Fruit fly (Drosophila melanogaster) whole organism, embryonic: ENCODE measurements around the gene dati.
A peak's percentile ranks its signal among the peaks of the same experiment; 100 is the strongest.

Source experiments
- CG10267 ChIP-seq: fragments of 200-800 bp; sonication (Bioruptor generic); optimal IDR thresholded peaks from 2 replicates; lab custom pipeline; 2018; ENCODE audit warnings: missing biosample characterization, mild to moderate bottlenecking, missing genetic modification characterization, moderate library complexity
- CG10462 ChIP-seq: fragments of 200-800 bp; sonication (Bioruptor generic); optimal IDR thresholded peaks from 2 replicates; lab custom pipeline; 2016; ENCODE audit warnings: missing biosample characterization, missing genetic modification characterization
- CG11093 ChIP-seq: fragments of 200-800 bp; sonication (Bioruptor generic); IDR thresholded peaks from 3 replicates; pipeline ENCODE4 v1.3.6; 2022; ENCODE audit warnings: missing biosample characterization, missing genetic modification characterization
- CG12219 ChIP-seq: fragments of 200-800 bp; sonication (Bioruptor generic); optimal IDR thresholded peaks from 3 replicates; lab custom pipeline; 2018; ENCODE audit warnings: missing biosample characterization, mild to moderate bottlenecking, missing genetic modification characterization
- CG12769 ChIP-seq: fragments of 200-800 bp; sonication (Bioruptor generic); optimal IDR thresholded peaks from 2 replicates; lab custom pipeline; 2019; ENCODE audit warnings: missing biosample characterization, mild to moderate bottlenecking, missing genetic modification characterization, moderate library complexity
- CG15269 ChIP-seq: fragments of 200-800 bp; sonication (Bioruptor generic); optimal IDR thresholded peaks from 2 replicates; lab custom pipeline; 2018; ENCODE audit warnings: missing biosample characterization, mild to moderate bottlenecking, missing genetic modification characterization, moderate library complexity
- CG16813 ChIP-seq: fragments of 200-800 bp; sonication (Bioruptor generic); IDR thresholded peaks from 3 replicates; pipeline ENCODE4 v1.3.6; 2022; ENCODE audit warnings: missing biosample characterization, missing genetic modification characterization; ENCODE audit not compliant: partially characterized antibody
- CG16815 ChIP-seq: fragments of 200-800 bp; sonication (Bioruptor generic); optimal IDR thresholded peaks from 3 replicates; lab custom pipeline; 2017; ENCODE audit warnings: missing biosample characterization, mild to moderate bottlenecking, missing genetic modification characterization
- CG17328 ChIP-seq: fragments of 200-800 bp; sonication (Bioruptor generic); IDR thresholded peaks from 2 replicates; pipeline ENCODE4 v1.3.6; 2022; ENCODE audit warnings: missing biosample characterization, missing genetic modification characterization
- CG18476 ChIP-seq: fragments of 200-800 bp; sonication (Bioruptor generic); optimal IDR thresholded peaks from 2 replicates; lab custom pipeline; 2016; ENCODE audit warnings: missing biosample characterization, mild to moderate bottlenecking, missing genetic modification characterization
- CG18619 ChIP-seq: fragments of 200-800 bp; sonication (Bioruptor generic); optimal IDR thresholded peaks from 3 replicates; lab custom pipeline; 2017; ENCODE audit warnings: missing biosample characterization, mild to moderate bottlenecking, missing genetic modification characterization
- CG3163 ChIP-seq: fragments of 200-800 bp; sonication (Bioruptor generic); optimal IDR thresholded peaks from 3 replicates; lab custom pipeline; 2016; ENCODE audit warnings: missing biosample characterization, missing genetic modification characterization
- CG33213 ChIP-seq: fragments of 200-800 bp; sonication (Bioruptor generic); optimal IDR thresholded peaks from 3 replicates; lab custom pipeline; 2016; ENCODE audit warnings: missing biosample characterization, missing genetic modification characterization
- CG4282 ChIP-seq: fragments of 200-800 bp; sonication (Bioruptor generic); optimal IDR thresholded peaks from 2 replicates; lab custom pipeline; 2016; ENCODE audit warnings: missing biosample characterization, missing genetic modification characterization
- CG4404 ChIP-seq: fragments of 200-800 bp; sonication (Bioruptor generic); IDR thresholded peaks from 2 replicates; pipeline ENCODE4 v1.3.6; 2022; ENCODE audit warnings: missing biosample characterization, missing genetic modification characterization
- CG4707 ChIP-seq: fragments of 200-800 bp; sonication (Bioruptor generic); optimal IDR thresholded peaks from 2 replicates; lab custom pipeline; 2018; ENCODE audit warnings: missing biosample characterization, mild to moderate bottlenecking, missing genetic modification characterization, moderate library complexity
- CG6254 ChIP-seq: fragments of 200-800 bp; sonication (Bioruptor generic); optimal IDR thresholded peaks from 3 replicates; lab custom pipeline; 2017; ENCODE audit warnings: mild to moderate bottlenecking, missing biosample characterization, missing genetic modification reagents, missing genetic modification characterization
- CG6765 ChIP-seq: fragments of 200-800 bp; sonication (Bioruptor generic); optimal IDR thresholded peaks from 3 replicates; lab custom pipeline; 2017; ENCODE audit warnings: missing biosample characterization, mild to moderate bottlenecking, missing genetic modification characterization
- CG7839 ChIP-seq: fragments of 200-800 bp; sonication (Bioruptor generic); optimal IDR thresholded peaks from 3 replicates; lab custom pipeline; 2018; ENCODE audit warnings: missing biosample characterization, mild to moderate bottlenecking, missing genetic modification characterization, moderate library complexity
- CG7963 ChIP-seq: fragments of 200-800 bp; sonication (Bioruptor generic); IDR thresholded peaks from 3 replicates; pipeline ENCODE4 v1.3.6; 2022; ENCODE audit warnings: missing biosample characterization, missing genetic modification characterization; ENCODE audit not compliant: partially characterized antibody
- CG8281 ChIP-seq: fragments of 200-800 bp; sonication (Bioruptor generic); optimal IDR thresholded peaks from 2 replicates; lab custom pipeline; 2018; ENCODE audit warnings: missing biosample characterization, mild to moderate bottlenecking, missing genetic modification characterization, moderate library complexity
- CG9727 ChIP-seq: fragments of 200-800 bp; sonication (Bioruptor generic); optimal IDR thresholded peaks from 3 replicates; lab custom pipeline; 2017; ENCODE audit warnings: missing biosample characterization, mild to moderate bottlenecking, missing genetic modification characterization
- Dip2 ChIP-seq: fragments of 200-800 bp; sonication (Bioruptor generic); IDR thresholded peaks from 2 replicates; pipeline ENCODE4 v1.3.6; 2022; ENCODE audit warnings: missing biosample characterization, missing genetic modification characterization
- Doc2 ChIP-seq: fragments of 200-800 bp; sonication (Bioruptor generic); IDR thresholded peaks from 2 replicates; pipeline ENCODE4 v1.3.6; 2022; ENCODE audit warnings: missing biosample characterization, missing genetic modification characterization
- Elba2 ChIP-seq: fragments of 200-800 bp; sonication (Bioruptor generic); optimal IDR thresholded peaks from 3 replicates; lab custom pipeline; 2016; ENCODE audit warnings: missing biosample characterization, missing genetic modification characterization
- H15 ChIP-seq: fragments of 200-800 bp; sonication (Bioruptor generic); IDR thresholded peaks from 3 replicates; pipeline ENCODE4 v1.3.6; 2022; ENCODE audit warnings: missing biosample characterization, missing genetic modification characterization
- Hr78 ChIP-seq, 2 experiments: fragments of 200-800 bp in 1 of 2; fragments of >200 bp in 1 of 2; sonication (Bioruptor generic) in 1 of 2; optimal IDR thresholded peaks; 2 replicates each; lab custom pipeline; 2017 to 2019; ENCODE audit warnings: missing biosample characterization in 2 of 2, missing genetic modification characterization in 2 of 2, mild to moderate bottlenecking in 1 of 2, moderate library complexity in 1 of 2
- MESR4 ChIP-seq: fragments of 200-800 bp; sonication (Bioruptor generic); optimal IDR thresholded peaks from 2 replicates; lab custom pipeline; 2018; ENCODE audit warnings: missing biosample characterization, mild to moderate bottlenecking, missing genetic modification characterization, moderate library complexity
- Mad ChIP-seq: fragments of 200-800 bp; sonication (Bioruptor generic); optimal IDR thresholded peaks from 2 replicates; lab custom pipeline; 2016; ENCODE audit warnings: missing biosample characterization, missing genetic modification characterization
- Max ChIP-seq: fragments of 200-800 bp; sonication (Bioruptor generic); optimal IDR thresholded peaks from 2 replicates; lab custom pipeline; 2016; ENCODE audit warnings: missing biosample characterization, mild to moderate bottlenecking, missing genetic modification characterization
- Nf-YB ChIP-seq: fragments of 200-800 bp; sonication (Bioruptor generic); optimal IDR thresholded peaks from 3 replicates; lab custom pipeline; 2019; ENCODE audit warnings: missing biosample characterization, mild to moderate bottlenecking, missing genetic modification characterization, moderate library complexity
- Nf-YC ChIP-seq: fragments of 200-800 bp; optimal IDR thresholded peaks from 3 replicates; lab custom pipeline; 2019; ENCODE audit warnings: missing biosample characterization, mild to moderate bottlenecking, missing genetic modification characterization, moderate library complexity
- Ptx1 ChIP-seq: fragments of 200-800 bp; sonication (Bioruptor generic); IDR thresholded peaks from 2 replicates; pipeline ENCODE4 v1.3.6; 2022; ENCODE audit warnings: missing biosample characterization, missing genetic modification characterization
- Trl ChIP-seq, 3 experiments: fragments of >200 bp in 2 of 3; fragments of 200-800 bp in 1 of 3; sonication (Bioruptor generic) in 1 of 3; optimal IDR thresholded peaks; 2 replicates in 1 of 3; 3 replicates in 2 of 3; lab custom pipeline; 2016 to 2017; ENCODE audit warnings: missing biosample characterization in 1 of 3, missing genetic modification characterization in 1 of 3
- abd-A ChIP-seq: fragments of 200-800 bp; sonication (Bioruptor generic); optimal IDR thresholded peaks from 3 replicates; lab custom pipeline; 2019; ENCODE audit warnings: missing biosample characterization, mild to moderate bottlenecking, missing genetic modification characterization, moderate library complexity
- al ChIP-seq: fragments of 200-800 bp; sonication (Bioruptor generic); IDR thresholded peaks from 2 replicates; pipeline ENCODE4 v1.3.6; 2022; ENCODE audit warnings: missing biosample characterization, missing genetic modification characterization
- ara ChIP-seq: fragments of 200-800 bp; sonication (Bioruptor generic); IDR thresholded peaks from 2 replicates; pipeline ENCODE4 v1.3.6; 2022; ENCODE audit warnings: missing biosample characterization, missing genetic modification characterization
- bigmax ChIP-seq: fragments of 200-800 bp; sonication (Bioruptor generic); optimal IDR thresholded peaks from 2 replicates; lab custom pipeline; 2018; ENCODE audit warnings: missing biosample characterization, mild to moderate bottlenecking, missing genetic modification characterization
- chif ChIP-seq, 2 experiments: fragments of 200-800 bp; sonication (Bioruptor generic); optimal IDR thresholded peaks; 3 replicates each; lab custom pipeline; 2016; ENCODE audit warnings: missing biosample characterization in 2 of 2, missing genetic modification characterization in 2 of 2
- ci ChIP-seq: fragments of 200-800 bp; sonication (Bioruptor generic); IDR thresholded peaks from 3 replicates; pipeline ENCODE4 v1.3.6; 2022; ENCODE audit warnings: missing biosample characterization, missing genetic modification characterization
- croc ChIP-seq: fragments of 200-800 bp; sonication (Bioruptor generic); conservative IDR thresholded peaks from 3 replicates; pipeline ENCODE4 v1.3.6; 2022; ENCODE audit warnings: missing biosample characterization, missing genetic modification characterization
- crol ChIP-seq: fragments of 200-800 bp; sonication (Bioruptor generic); IDR thresholded peaks from 2 replicates; pipeline ENCODE4 v1.3.6; 2022; ENCODE audit warnings: missing biosample characterization, missing genetic modification characterization
- hkb ChIP-seq, 2 experiments: fragments of 200-800 bp in 1 of 2; fragments of >200 bp in 1 of 2; sonication (Bioruptor generic) in 1 of 2; IDR thresholded peaks in 1 of 2; optimal IDR thresholded peaks in 1 of 2; 2 replicates each; pipeline versions ENCODE4 v1.3.6 to Lab custom; 2017 to 2022; ENCODE audit warnings: missing biosample characterization in 1 of 2, missing genetic modification characterization in 1 of 2
- lbe ChIP-seq: fragments of 200-800 bp; sonication (Bioruptor generic); optimal IDR thresholded peaks from 2 replicates; lab custom pipeline; 2016; ENCODE audit warnings: missing biosample characterization, mild to moderate bottlenecking, missing genetic modification characterization
- phol ChIP-seq: fragments of 200-800 bp; sonication (Bioruptor generic); optimal IDR thresholded peaks from 3 replicates; lab custom pipeline; 2018; ENCODE audit warnings: missing biosample characterization, mild to moderate bottlenecking, missing genetic modification characterization, moderate library complexity
- pros ChIP-seq: fragments of 200-800 bp; sonication (Bioruptor generic); optimal IDR thresholded peaks from 3 replicates; lab custom pipeline; 2019; ENCODE audit warnings: missing biosample characterization, mild to moderate bottlenecking, missing genetic modification characterization, moderate library complexity
- sim ChIP-seq: fragments of 200-800 bp; sonication (Bioruptor generic); IDR thresholded peaks from 2 replicates; pipeline ENCODE4 v1.3.6; 2022; ENCODE audit warnings: missing biosample characterization, missing genetic modification characterization
- unc-4 ChIP-seq: fragments of 200-800 bp; sonication (Bioruptor generic); IDR thresholded peaks from 2 replicates; pipeline ENCODE4 v1.3.6; 2022; ENCODE audit warnings: missing biosample characterization, missing genetic modification characterization; ENCODE audit not compliant: partially characterized antibody
- unpg ChIP-seq: fragments of 200-800 bp; sonication (Bioruptor generic); optimal IDR thresholded peaks from 3 replicates; lab custom pipeline; 2018; ENCODE audit warnings: missing biosample characterization, mild to moderate bottlenecking, missing genetic modification characterization, moderate library complexity
- yki ChIP-seq: fragments of >200 bp; optimal IDR thresholded peaks from 3 replicates; lab custom pipeline; 2018

Gene dati

dm6 chr4:388784-389313, 6.6 kb downstream of the dati start:
- TF ChIP-seq CG7963 (GFP tag; lab: Robert Waterston, UW), result no peak
- no peak for TF ChIP-seq MESR4
- peak; percentile 30 for TF ChIP-seq Nf-YB (GFP tag; lab: Kevin White, UChicago)
- TF ChIP-seq CG15269 (tag; lab: Kevin White, UChicago), result no peak
- TF ChIP-seq Doc2 (GFP tag; lab: Robert Waterston, UW), result no peak
- no peak for TF ChIP-seq abd-A
- TF ChIP-seq phol (tag; lab: Kevin White, UChicago), result no peak
- TF ChIP-seq Mad (GFP tag; lab: Kevin White, UChicago), result no peak
- TF ChIP-seq CG11093 (GFP tag; lab: Robert Waterston, UW), result no peak
- peak; percentile 41 for TF ChIP-seq CG3163
- TF ChIP-seq Dip2 (GFP tag; lab: Robert Waterston, UW), result no peak
- no peak for TF ChIP-seq CG9727 (GFP tag; lab: Kevin White, UChicago)
- TF ChIP-seq Hr78 (GFP tag; optimal IDR thresholded peaks at IDR 0.05; lab: Kevin White, UChicago), result no peak
- TF ChIP-seq CG12769, result no peak
- TF ChIP-seq ara (GFP tag; lab: Robert Waterston, UW), result no peak
- no peak for TF ChIP-seq CG8281 (tag; lab: Kevin White, UChicago)
- no peak for TF ChIP-seq CG10462
- no peak for TF ChIP-seq Max (GFP tag; lab: Kevin White, UChicago)
- TF ChIP-seq Nf-YC (tag; lab: Kevin White, UChicago), result peak; percentile 36
- no peak for TF ChIP-seq lbe (GFP tag; lab: Kevin White, UChicago)
- no peak for TF ChIP-seq CG18476 (GFP tag; lab: Kevin White, UChicago)
- peak; percentile 53 to 82 for TF ChIP-seq Trl (optimal IDR thresholded peaks at IDR 0.05; lab: Kevin White, UChicago)
- no peak for TF ChIP-seq Trl (GFP tag; optimal IDR thresholded peaks at IDR 0.05; lab: Kevin White, UChicago)
- TF ChIP-seq CG17328 (GFP tag; lab: Robert Waterston, UW), result no peak
- no peak for TF ChIP-seq CG6254 (GFP tag; lab: Kevin White, UChicago)
- no peak for TF ChIP-seq hkb (optimal IDR thresholded peaks at IDR 0.05; lab: Kevin White, UChicago)
- TF ChIP-seq hkb (GFP tag; IDR thresholded peaks at IDR 0.05; lab: Robert Waterston, UW), result no peak
- TF ChIP-seq CG4707 (GFP tag; lab: Kevin White, UChicago), result no peak
- no peak for TF ChIP-seq ci (GFP tag; lab: Robert Waterston, UW)
- TF ChIP-seq bigmax (GFP tag; lab: Kevin White, UChicago), result no peak
- TF ChIP-seq crol (GFP tag; lab: Robert Waterston, UW), result 0 out of 2 replicates have a peak, but pooled peaks have one; percentile 2
- TF ChIP-seq croc (GFP tag; lab: Robert Waterston, UW), result no peak
- no peak for TF ChIP-seq al
- no peak for TF ChIP-seq chif (GFP tag; optimal IDR thresholded peaks at IDR 0.05; lab: Kevin White, UChicago)
- TF ChIP-seq CG4282 (GFP tag; lab: Kevin White, UChicago), result no peak
- TF ChIP-seq CG6765 (GFP tag; lab: Kevin White, UChicago), result no peak
- no peak for TF ChIP-seq Elba2 (GFP tag; lab: Kevin White, UChicago)
- TF ChIP-seq unpg (GFP tag; lab: Kevin White, UChicago), result no peak
- TF ChIP-seq CG12219 (GFP tag; lab: Kevin White, UChicago), result no peak
- no peak for TF ChIP-seq CG33213 (GFP tag; lab: Kevin White, UChicago)
- TF ChIP-seq CG16815, result no peak
- TF ChIP-seq sim (GFP tag; lab: Robert Waterston, UW), result no peak
- no peak for TF ChIP-seq CG4404
- TF ChIP-seq CG10267 (tag; lab: Kevin White, UChicago), result no peak
- TF ChIP-seq unc-4 (GFP tag; lab: Robert Waterston, UW), result no peak
- TF ChIP-seq CG18619 (GFP tag; lab: Kevin White, UChicago), result no peak
- TF ChIP-seq pros (GFP tag; lab: Kevin White, UChicago), result peak; percentile 100
- TF ChIP-seq H15 (GFP tag; lab: Robert Waterston, UW), result no peak
- no peak for TF ChIP-seq CG16813
- TF ChIP-seq Ptx1 (GFP tag; lab: Robert Waterston, UW), result no peak
- TF ChIP-seq yki, result no peak
- TF ChIP-seq CG7839, result no peak
